Fruit fly (Drosophila melanogaster) whole organism, pupa: ENCODE data around the gene Miro.

Source experiments
- CG10348 ChIP-seq: fragments of 200-800 bp; sonication (Bioruptor generic); IDR thresholded peaks from 2 replicates; pipeline ENCODE4 v1.3.6; 2022; ENCODE audit warnings: missing biosample characterization, missing genetic modification characterization
- CG12605 ChIP-seq: fragments of 200-800 bp; sonication (Bioruptor generic); IDR thresholded peaks from 2 replicates; pipeline ENCODE4 v1.3.6; 2022; ENCODE audit warnings: missing biosample characterization, missing genetic modification characterization
- CG13204 ChIP-seq: fragments of 200-800 bp; sonication (Bioruptor generic); optimal IDR thresholded peaks from 2 replicates; lab custom pipeline; 2018; ENCODE audit warnings: missing biosample characterization, mild to moderate bottlenecking, missing genetic modification characterization, moderate library complexity
- CG14655 ChIP-seq: fragments of 200-800 bp; sonication (Bioruptor generic); optimal IDR thresholded peaks from 3 replicates; lab custom pipeline; 2017; ENCODE audit warnings: mild to moderate bottlenecking, missing biosample characterization, missing genetic modification reagents, missing genetic modification characterization
- CG15710 ChIP-seq: fragments of 200-800 bp; sonication (Bioruptor generic); optimal IDR thresholded peaks from 2 replicates; lab custom pipeline; 2018; ENCODE audit warnings: missing biosample characterization, mild to moderate bottlenecking, missing genetic modification characterization, moderate library complexity
- CG17806 ChIP-seq: fragments of 200-800 bp; sonication (Bioruptor generic); optimal IDR thresholded peaks from 2 replicates; lab custom pipeline; 2018; ENCODE audit warnings: missing biosample characterization, mild to moderate bottlenecking, missing genetic modification characterization, moderate library complexity
- CG32121 ChIP-seq: fragments of 200-800 bp; sonication (Bioruptor generic); IDR thresholded peaks from 2 replicates; pipeline ENCODE4 v1.3.6; 2022; ENCODE audit warnings: missing biosample characterization, missing genetic modification characterization
- CG34367 ChIP-seq: fragments of 200-800 bp; sonication (Bioruptor generic); optimal IDR thresholded peaks from 2 replicates; lab custom pipeline; 2018; ENCODE audit warnings: missing biosample characterization, mild to moderate bottlenecking, missing genetic modification characterization
- CG4496 ChIP-seq: fragments of 200-800 bp; sonication (Bioruptor generic); IDR thresholded peaks from 3 replicates; pipeline ENCODE4 v1.3.6; 2022; ENCODE audit warnings: missing biosample characterization, missing genetic modification characterization
- CG8159 ChIP-seq: fragments of 200-800 bp; sonication (Bioruptor generic); optimal IDR thresholded peaks from 3 replicates; lab custom pipeline; 2018; ENCODE audit warnings: missing biosample characterization, mild to moderate bottlenecking, missing genetic modification characterization, moderate library complexity
- CG8301 ChIP-seq: fragments of 200-800 bp; sonication (Bioruptor generic); optimal IDR thresholded peaks from 2 replicates; lab custom pipeline; 2018; ENCODE audit warnings: missing biosample characterization, mild to moderate bottlenecking, missing genetic modification characterization
- CG9948 ChIP-seq: fragments of 200-800 bp; sonication (Bioruptor generic); optimal IDR thresholded peaks from 2 replicates; lab custom pipeline; 2018; ENCODE audit warnings: missing biosample characterization, mild to moderate bottlenecking, missing genetic modification characterization, moderate library complexity
- D1 ChIP-seq: fragments of 200-800 bp; sonication (Bioruptor generic); optimal IDR thresholded peaks from 2 replicates; lab custom pipeline; 2018; ENCODE audit warnings: missing biosample characterization, mild to moderate bottlenecking, missing genetic modification characterization, moderate library complexity
- EcR ChIP-seq: fragments of 200-800 bp; sonication (Bioruptor generic); optimal IDR thresholded peaks from 3 replicates; lab custom pipeline; 2019; ENCODE audit warnings: missing biosample characterization, missing genetic modification characterization, mild to moderate bottlenecking, moderate library complexity, missing genetic modification reagents
- Ets98B ChIP-seq: fragments of 200-800 bp; sonication (Bioruptor generic); IDR thresholded peaks from 2 replicates; pipeline ENCODE4 v1.3.6; 2022; ENCODE audit warnings: missing biosample characterization, missing genetic modification characterization
- Pif1A ChIP-seq: fragments of 200-800 bp; sonication (Bioruptor generic); optimal IDR thresholded peaks from 3 replicates; lab custom pipeline; 2016; ENCODE audit warnings: missing biosample characterization, missing genetic modification characterization
- Pif1B ChIP-seq: fragments of 200-800 bp; sonication (Bioruptor generic); optimal IDR thresholded peaks from 3 replicates; lab custom pipeline; 2016; ENCODE audit warnings: missing biosample characterization, missing genetic modification characterization
- Snoo ChIP-seq: fragments of 200-800 bp; sonication (Bioruptor generic); optimal IDR thresholded peaks from 3 replicates; lab custom pipeline; 2017; ENCODE audit warnings: missing biosample characterization, mild to moderate bottlenecking, missing genetic modification characterization, inconsistent platforms
- fd96Ca ChIP-seq: fragments of 200-800 bp; sonication (Bioruptor generic); IDR thresholded peaks from 3 replicates; pipeline ENCODE4 v1.3.6; 2022; ENCODE audit warnings: missing biosample characterization, missing genetic modification characterization
- gl ChIP-seq: fragments of 200-800 bp; sonication (Bioruptor generic); optimal IDR thresholded peaks from 2 replicates; lab custom pipeline; 2018; ENCODE audit warnings: missing biosample characterization, mild to moderate bottlenecking, missing genetic modification characterization
- rn ChIP-seq: fragments of 200-800 bp; sonication (Bioruptor generic); IDR thresholded peaks from 2 replicates; pipeline ENCODE4 v1.3.6; 2022; ENCODE audit warnings: missing biosample characterization, missing genetic modification characterization

Gene Miro

dm6 chr3R:24068830-24069229 lies 30.2 kb upstream of the Miro start:
- TF ChIP-seq fd96Ca (GFP tag; lab: Robert Waterston, UW), result no peak
- TF ChIP-seq CG9948 (tag; lab: Kevin White, UChicago), result no peak
- TF ChIP-seq CG8159, result no peak
- no peak for TF ChIP-seq CG4496 (GFP tag; lab: Robert Waterston, UW)
- TF ChIP-seq CG32121 (GFP tag; lab: Robert Waterston, UW), result no peak
- no peak for TF ChIP-seq CG12605 (GFP tag; lab: Robert Waterston, UW)
- TF ChIP-seq Pif1A (GFP tag; lab: Kevin White, UChicago), result no peak
- TF ChIP-seq EcR, result no peak
- TF ChIP-seq CG34367 (tag; lab: Kevin White, UChicago), result no peak
- no peak for TF ChIP-seq CG14655 (GFP tag; lab: Kevin White, UChicago)
- TF ChIP-seq CG17806, result no peak
- no peak for TF ChIP-seq CG10348 (GFP tag; lab: Robert Waterston, UW)
- TF ChIP-seq CG13204 (GFP tag; lab: Kevin White, UChicago), result no peak
- no peak for TF ChIP-seq gl
- TF ChIP-seq, all 21 proteins: peak for 0

DNA sequence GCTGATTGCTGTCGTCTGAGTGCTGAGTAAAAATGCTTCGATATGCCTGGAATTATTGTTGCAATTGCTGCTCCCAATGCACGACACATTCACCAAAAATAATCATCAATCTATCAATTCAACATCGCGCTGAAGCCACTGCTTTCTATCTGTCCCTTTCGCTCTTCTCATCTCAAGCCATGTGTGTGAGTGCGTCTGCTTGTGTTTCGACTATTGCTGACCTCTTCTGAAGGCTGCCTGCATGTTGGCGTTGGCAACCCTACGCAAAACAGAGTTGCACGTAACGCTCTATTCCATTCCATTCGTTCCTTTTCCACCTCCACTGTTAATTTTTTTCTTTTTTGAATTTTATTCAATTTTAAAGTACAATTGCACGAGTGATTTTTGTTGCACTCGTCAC lies 27.1 kb upstream of the Miro start:
- no peak for TF ChIP-seq EcR

- TF ChIP-seq CG15710 (tag; lab: Kevin White, UChicago) (no peak), Snoo (tag; lab: Kevin White, UChicago) (no peak), D1 (tag; lab: Kevin White, UChicago) (no peak), EcR (no peak), Pif1A (GFP tag; lab: Kevin White, UChicago) (no peak), gl (no peak), CG32121 (GFP tag; lab: Robert Waterston, UW) (no peak), CG14655 (GFP tag; lab: Kevin White, UChicago) (no peak), CG8301 (no peak), CG12605 (GFP tag; lab: Robert Waterston, UW) (no peak), CG34367 (tag; lab: Kevin White, UChicago) (no peak), CG8159 (no peak), fd96Ca (GFP tag; lab: Robert Waterston, UW) (no peak), CG4496 (GFP tag; lab: Robert Waterston, UW) (no peak), Ets98B (no peak), CG10348 (GFP tag; lab: Robert Waterston, UW) (no peak), CG17806 (no peak), Pif1B (GFP tag; lab: Kevin White, UChicago) (no peak)
- TF ChIP-seq, all 21 proteins: peak for 0
These were observed 19.4 kb upstream of the Miro start, which contains the start of gene SMC1 for dm6 chr3R:24058041-24058440. TSS of gene SMC1 (plus strand) at chr3R:24058287.

DNA sequence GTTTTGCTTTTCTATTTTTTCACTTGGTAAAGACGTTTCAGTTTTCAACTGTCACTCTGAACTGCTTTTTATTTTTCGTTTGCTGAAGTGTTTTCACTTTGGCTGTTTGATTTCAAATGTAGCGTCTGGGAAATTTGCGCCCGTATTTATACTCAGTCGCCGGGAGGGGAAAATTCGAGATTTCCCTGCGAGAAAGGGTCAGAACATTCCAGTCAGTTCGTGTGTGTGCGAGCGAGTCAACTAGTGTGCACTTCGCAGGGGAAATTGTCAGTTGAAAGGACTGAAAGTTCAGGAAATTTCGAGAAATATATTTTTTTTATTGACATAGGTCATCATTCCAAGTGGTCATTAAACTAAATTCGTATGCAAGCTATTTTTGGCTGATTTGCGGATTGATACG lies 18.5 kb upstream of the Miro start, which contains the start of gene Hsp68:
Gene Hsp68, minus strand, starts transcription at position 123 of the 400 bp plus-strand sequence.
- no peak for TF ChIP-seq CG34367 (tag; lab: Kevin White, UChicago)
- TF ChIP-seq Snoo (tag; lab: Kevin White, UChicago), result no peak
- peak; percentile 10 for TF ChIP-seq CG15710 (tag; lab: Kevin White, UChicago)
- no peak for TF ChIP-seq CG8301
- no peak for TF ChIP-seq CG12605 (GFP tag; lab: Robert Waterston, UW)
- peak; percentile 88 for TF ChIP-seq EcR
- peak; percentile 15; the same call in 1 of the 2 replicates for TF ChIP-seq CG32121 (GFP tag; lab: Robert Waterston, UW)
- TF ChIP-seq CG9948 (tag; lab: Kevin White, UChicago), result no peak
- no peak for TF ChIP-seq CG8159
- no peak for TF ChIP-seq D1 (tag; lab: Kevin White, UChicago)
- TF ChIP-seq Ets98B, result no peak
- peak; percentile 1 for TF ChIP-seq gl
- TF ChIP-seq CG10348 (GFP tag; lab: Robert Waterston, UW), result no peak

dm6 chr3R:24054227-24054626 lies 15.6 kb upstream of the Miro start, which contains the start of gene CG6000:
TSS of gene CG6000 (plus strand) at chr3R:24054391.
- TF ChIP-seq Pif1A (GFP tag; lab: Kevin White, UChicago) (no peak), CG8301 (no peak), EcR (no peak), gl (no peak), CG34367 (tag; lab: Kevin White, UChicago) (no peak), CG15710 (tag; lab: Kevin White, UChicago) (no peak), CG13204 (GFP tag; lab: Kevin White, UChicago) (no peak), CG10348 (GFP tag; lab: Robert Waterston, UW) (no peak), rn (no peak)

dm6 chr3R:24053506-24054102 lies 15.0 kb upstream of the Miro start:
- TF ChIP-seq Ets98B (peak; percentile 76), CG32121 (GFP tag; lab: Robert Waterston, UW) (no peak), CG8159 (no peak), CG10348 (GFP tag; lab: Robert Waterston, UW) (no peak), CG17806 (no peak), Pif1A (GFP tag; lab: Kevin White, UChicago) (no peak), CG4496 (GFP tag; lab: Robert Waterston, UW) (no peak), CG12605 (GFP tag; lab: Robert Waterston, UW) (no peak), CG9948 (tag; lab: Kevin White, UChicago) (no peak), EcR (peak; percentile 89)
